Fruit fly (Drosophila melanogaster) whole organism, adult: ENCODE data around the gene AOX3.

Experiments used
- CG11617 ChIP-seq: fragments of 200-800 bp; sonication (Bioruptor generic); optimal IDR thresholded peaks from 2 replicates; lab custom pipeline; 2017; ENCODE audit warnings: mild to moderate bottlenecking, missing biosample characterization, missing genetic modification reagents, missing genetic modification characterization
- CG12768 ChIP-seq: fragments of 200-800 bp; sonication (Bioruptor generic); optimal IDR thresholded peaks from 2 replicates; lab custom pipeline; 2017; ENCODE audit warnings: missing biosample characterization, missing genetic modification characterization, mild to moderate bottlenecking, moderate library complexity, missing genetic modification reagents
- CG14711 ChIP-seq: fragments of 200-800 bp; sonication (Bioruptor generic); optimal IDR thresholded peaks from 2 replicates; lab custom pipeline; 2018; ENCODE audit warnings: missing biosample characterization, mild to moderate bottlenecking, missing genetic modification characterization, moderate library complexity
- CG1620 ChIP-seq: fragments of 200-800 bp; sonication (Bioruptor generic); optimal IDR thresholded peaks from 2 replicates; lab custom pipeline; 2016; ENCODE audit warnings: missing biosample characterization, missing genetic modification characterization
- CG33017 ChIP-seq: fragments of 200-800 bp; sonication (Bioruptor generic); optimal IDR thresholded peaks from 2 replicates; lab custom pipeline; 2018; ENCODE audit warnings: missing biosample characterization, mild to moderate bottlenecking, missing genetic modification characterization, moderate library complexity
- CG5204 ChIP-seq: fragments of 200-800 bp; sonication (Bioruptor generic); optimal IDR thresholded peaks from 2 replicates; lab custom pipeline; 2016; ENCODE audit warnings: missing biosample characterization, missing genetic modification characterization
- CG7045 ChIP-seq: fragments of 200-800 bp; sonication (Bioruptor generic); optimal IDR thresholded peaks from 2 replicates; lab custom pipeline; 2017; ENCODE audit warnings: missing biosample characterization, mild to moderate bottlenecking, missing genetic modification characterization
- CG7101 ChIP-seq: fragments of 200-800 bp; sonication (Bioruptor generic); optimal IDR thresholded peaks from 2 replicates; lab custom pipeline; 2018; ENCODE audit warnings: missing biosample characterization, mild to moderate bottlenecking, missing genetic modification characterization, moderate library complexity
- Clk ChIP-seq: fragments of 200-800 bp; sonication (Bioruptor generic); optimal IDR thresholded peaks from 2 replicates; lab custom pipeline; 2017; ENCODE audit warnings: missing biosample characterization, missing genetic modification characterization
- Crg-1 ChIP-seq: fragments of 200-800 bp; sonication (Bioruptor generic); optimal IDR thresholded peaks from 2 replicates; lab custom pipeline; 2016; ENCODE audit warnings: missing biosample characterization, missing genetic modification characterization
- Hr96 ChIP-seq: fragments of 200-800 bp; sonication (Bioruptor generic); optimal IDR thresholded peaks from 2 replicates; lab custom pipeline; 2016; ENCODE audit warnings: missing biosample characterization, missing genetic modification characterization
- Mnt ChIP-seq: fragments of 200-800 bp; sonication (Bioruptor generic); optimal IDR thresholded peaks from 2 replicates; lab custom pipeline; 2016; ENCODE audit warnings: missing biosample characterization, mild to moderate bottlenecking, missing genetic modification characterization
- bab1 ChIP-seq: fragments of 200-800 bp; sonication (Bioruptor generic); optimal IDR thresholded peaks from 3 replicates; lab custom pipeline; 2019; ENCODE audit warnings: missing biosample characterization, mild to moderate bottlenecking, missing genetic modification characterization, moderate library complexity
- cic ChIP-seq: fragments of 200-800 bp; sonication (Bioruptor generic); optimal IDR thresholded peaks from 2 replicates; lab custom pipeline; 2017; ENCODE audit warnings: missing biosample characterization, mild to moderate bottlenecking, missing genetic modification characterization, moderate library complexity
- cnc ChIP-seq, 2 experiments: fragments of >200 bp; optimal IDR thresholded peaks; 2 replicates each; lab custom pipeline; 2017
- kay ChIP-seq: fragments of 200-800 bp; sonication (Bioruptor generic); peaks from one replicate; lab custom pipeline; 2016; ENCODE audit warnings: missing biosample characterization, missing genetic modification characterization, borderline replicate concordance
- ovo ChIP-seq: fragments of 200-800 bp; sonication (Bioruptor generic); optimal IDR thresholded peaks from 2 replicates; lab custom pipeline; 2016; ENCODE audit warnings: missing biosample characterization, missing genetic modification characterization
- pad ChIP-seq: fragments of 200-800 bp; sonication (Bioruptor generic); optimal IDR thresholded peaks from 3 replicates; lab custom pipeline; 2017; ENCODE audit warnings: missing biosample characterization, missing genetic modification characterization, mild to moderate bottlenecking, moderate library complexity, missing genetic modification reagents
- tj ChIP-seq: fragments of 200-800 bp; sonication (Bioruptor generic); optimal IDR thresholded peaks from 3 replicates; lab custom pipeline; 2017; ENCODE audit warnings: missing biosample characterization, mild to moderate bottlenecking, missing genetic modification characterization, moderate library complexity
- toe ChIP-seq: fragments of 200-800 bp; sonication (Bioruptor generic); optimal IDR thresholded peaks from 2 replicates; lab custom pipeline; 2016; ENCODE audit warnings: missing biosample characterization, missing genetic modification characterization

Gene AOX3

dm6 chr3R:15566948-15567347, 19.0 kb upstream of the AOX3 start:
- TF ChIP-seq Crg-1 (GFP tag; lab: Kevin White, UChicago), result no peak
- TF ChIP-seq CG5204 (GFP tag; lab: Kevin White, UChicago), result no peak
- TF ChIP-seq pad, result no peak
- no peak for TF ChIP-seq cnc (optimal IDR thresholded peaks at IDR 0.05; lab: Kevin White, UChicago)
- no peak for TF ChIP-seq kay
- TF ChIP-seq CG14711 (tag; lab: Kevin White, UChicago), result no peak
- no peak for TF ChIP-seq CG11617
- TF ChIP-seq Clk (GFP tag; lab: Kevin White, UChicago), result no peak
- no peak for TF ChIP-seq CG7045 (GFP tag; lab: Kevin White, UChicago)
- TF ChIP-seq ovo (GFP tag; lab: Kevin White, UChicago), result no peak
- TF ChIP-seq CG12768, result no peak
- no peak for TF ChIP-seq CG33017 (tag; lab: Kevin White, UChicago)
- no peak for TF ChIP-seq Mnt (GFP tag; lab: Kevin White, UChicago)
- no peak for TF ChIP-seq bab1 (GFP tag; lab: Kevin White, UChicago)
- TF ChIP-seq toe (GFP tag; lab: Kevin White, UChicago), result no peak
- TF ChIP-seq CG1620 (GFP tag; lab: Kevin White, UChicago), result no peak
- no peak for TF ChIP-seq cic
- TF ChIP-seq Hr96 (GFP tag; lab: Kevin White, UChicago), result no peak

DNA sequence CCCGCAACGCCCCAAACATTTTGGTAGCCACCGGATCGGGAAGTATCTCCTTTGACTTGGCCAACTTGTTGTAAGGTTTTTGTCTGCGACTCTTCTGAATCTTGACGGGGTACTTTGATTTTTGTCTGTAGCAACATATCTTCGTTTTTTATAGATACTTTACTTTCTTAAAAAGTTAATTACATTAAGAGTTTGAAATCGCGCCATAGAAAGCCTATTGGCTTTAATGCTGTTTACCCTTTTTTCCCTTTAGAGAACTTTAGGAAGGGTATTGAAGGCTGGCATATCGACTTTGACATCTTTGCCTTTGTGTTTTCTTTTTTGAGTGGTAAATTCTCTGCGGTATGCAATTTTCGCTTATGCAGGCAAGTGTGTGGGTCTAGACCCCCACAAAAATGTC, 18.4 kb upstream of the AOX3 start:
- TF ChIP-seq CG33017 (tag; lab: Kevin White, UChicago) (no peak), Crg-1 (GFP tag; lab: Kevin White, UChicago) (no peak), bab1 (GFP tag; lab: Kevin White, UChicago) (no peak)

DNA sequence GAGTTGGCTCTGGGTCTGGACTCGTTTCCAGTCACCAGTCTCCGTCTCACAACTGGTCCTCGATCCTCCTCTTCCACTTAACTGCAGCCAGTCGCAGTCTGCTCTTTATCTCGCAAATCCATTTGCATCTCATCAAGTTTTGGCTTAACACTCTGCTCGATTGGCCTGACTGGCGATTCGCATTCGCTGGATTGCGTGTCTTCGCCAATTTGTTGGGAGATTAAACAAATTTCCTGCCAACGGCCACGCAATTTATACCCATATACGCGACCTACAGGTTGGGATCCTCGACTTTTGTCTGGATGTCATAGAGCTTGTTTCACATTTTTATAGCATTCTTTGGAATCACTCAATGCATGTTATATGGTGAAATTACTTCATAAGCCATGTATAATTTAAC, 9.3 kb upstream of the AOX3 start:
- TF ChIP-seq cic, result no peak
- TF ChIP-seq CG14711 (tag; lab: Kevin White, UChicago), result no peak
- TF ChIP-seq cnc (optimal IDR thresholded peaks at IDR 0.05; lab: Kevin White, UChicago), result no peak
- TF ChIP-seq pad, result no peak
- TF ChIP-seq kay, result no peak
- no peak for TF ChIP-seq Clk (GFP tag; lab: Kevin White, UChicago)
- TF ChIP-seq ovo (GFP tag; lab: Kevin White, UChicago), result no peak
- no peak for TF ChIP-seq bab1 (GFP tag; lab: Kevin White, UChicago)
- no peak for TF ChIP-seq CG7045 (GFP tag; lab: Kevin White, UChicago)
- TF ChIP-seq Hr96 (GFP tag; lab: Kevin White, UChicago), result no peak
- TF ChIP-seq tj (GFP tag; lab: Kevin White, UChicago), result no peak
- TF ChIP-seq CG12768, result no peak
- no peak for TF ChIP-seq Mnt (GFP tag; lab: Kevin White, UChicago)
- TF ChIP-seq CG33017 (tag; lab: Kevin White, UChicago), result no peak
- TF ChIP-seq toe (GFP tag; lab: Kevin White, UChicago), result no peak
- no peak for TF ChIP-seq Crg-1 (GFP tag; lab: Kevin White, UChicago)
- TF ChIP-seq CG7101 (tag; lab: Kevin White, UChicago), result no peak
- TF ChIP-seq CG5204 (GFP tag; lab: Kevin White, UChicago), result no peak
- TF ChIP-seq CG11617, result no peak
- TF ChIP-seq CG1620 (GFP tag; lab: Kevin White, UChicago), result no peak

dm6 chr3R:15556524-15556923, 8.5 kb upstream of the AOX3 start:
- TF ChIP-seq ovo (GFP tag; lab: Kevin White, UChicago) (no peak), CG7101 (tag; lab: Kevin White, UChicago) (no peak), Hr96 (GFP tag; lab: Kevin White, UChicago) (no peak), CG14711 (tag; lab: Kevin White, UChicago) (no peak), CG12768 (no peak), Clk (GFP tag; lab: Kevin White, UChicago) (no peak), cnc (optimal IDR thresholded peaks at IDR 0.05; lab: Kevin White, UChicago) (no peak), kay (no peak), Crg-1 (GFP tag; lab: Kevin White, UChicago) (no peak), bab1 (GFP tag; lab: Kevin White, UChicago) (no peak), CG1620 (GFP tag; lab: Kevin White, UChicago) (no peak), tj (GFP tag; lab: Kevin White, UChicago) (no peak), CG33017 (tag; lab: Kevin White, UChicago) (no peak), CG7045 (GFP tag; lab: Kevin White, UChicago) (no peak), cic (no peak), pad (no peak), CG5204 (GFP tag; lab: Kevin White, UChicago) (no peak), toe (GFP tag; lab: Kevin White, UChicago) (no peak)

DNA sequence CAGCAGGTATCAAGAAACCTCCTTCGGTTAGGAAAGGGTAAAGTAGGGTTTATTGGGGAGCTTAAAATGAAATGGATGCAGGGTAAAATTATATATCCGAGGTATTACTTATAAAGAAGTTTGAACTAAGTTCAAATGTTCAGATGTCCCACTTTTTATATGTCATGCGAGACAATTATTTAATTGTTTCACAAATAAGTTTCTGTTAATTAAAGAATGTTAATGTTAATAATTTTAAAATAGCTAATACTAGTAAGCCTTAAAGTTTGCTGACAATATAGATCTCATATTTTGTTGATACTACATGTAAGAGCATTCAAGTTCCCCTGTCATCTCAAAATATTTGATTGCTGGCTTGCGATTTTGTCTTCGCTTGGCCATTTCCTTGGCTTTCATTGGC, 6.7 kb upstream of the AOX3 start:
- TF ChIP-seq Clk (GFP tag; lab: Kevin White, UChicago) (no peak), CG1620 (GFP tag; lab: Kevin White, UChicago) (no peak), CG33017 (tag; lab: Kevin White, UChicago) (no peak), Crg-1 (GFP tag; lab: Kevin White, UChicago) (no peak), CG11617 (no peak), Mnt (GFP tag; lab: Kevin White, UChicago) (no peak), CG5204 (GFP tag; lab: Kevin White, UChicago) (no peak), toe (GFP tag; lab: Kevin White, UChicago) (no peak), CG7101 (tag; lab: Kevin White, UChicago) (no peak), Hr96 (GFP tag; lab: Kevin White, UChicago) (no peak), pad (no peak), CG7045 (GFP tag; lab: Kevin White, UChicago) (no peak), cnc (optimal IDR thresholded peaks at IDR 0.05; lab: Kevin White, UChicago) (no peak), CG14711 (tag; lab: Kevin White, UChicago) (no peak), bab1 (GFP tag; lab: Kevin White, UChicago) (no peak)

- TF ChIP-seq bab1 (GFP tag; lab: Kevin White, UChicago) (no peak), cnc (optimal IDR thresholded peaks at IDR 0.05; lab: Kevin White, UChicago) (no peak), pad (no peak), cic (no peak), CG7101 (tag; lab: Kevin White, UChicago) (no peak), tj (GFP tag; lab: Kevin White, UChicago) (no peak), CG11617 (no peak), CG33017 (tag; lab: Kevin White, UChicago) (no peak), Clk (GFP tag; lab: Kevin White, UChicago) (no peak), kay (no peak), toe (GFP tag; lab: Kevin White, UChicago) (no peak), CG14711 (tag; lab: Kevin White, UChicago) (no peak), Hr96 (GFP tag; lab: Kevin White, UChicago) (no peak), Crg-1 (GFP tag; lab: Kevin White, UChicago) (no peak), ovo (GFP tag; lab: Kevin White, UChicago) (no peak), CG5204 (GFP tag; lab: Kevin White, UChicago) (no peak), Mnt (GFP tag; lab: Kevin White, UChicago) (no peak)
These were observed 5.6 kb upstream of the AOX3 start for dm6 chr3R:15553566-15553965.
